Fruit fly (Drosophila melanogaster) whole organism, embryonic: ENCODE measurements around the gene CG31542.

Experiments used
- ATbp ChIP-seq: fragments of 200-800 bp; sonication (Bioruptor generic); optimal IDR thresholded peaks from 2 replicates; lab custom pipeline; 2017; ENCODE audit warnings: missing biosample characterization, mild to moderate bottlenecking, missing genetic modification characterization, missing genetic modification reagents
- Atf3 ChIP-seq: fragments of 200-800 bp; sonication (Bioruptor generic); optimal IDR thresholded peaks from 3 replicates; lab custom pipeline; 2016; ENCODE audit warnings: missing biosample characterization, missing genetic modification characterization
- C15 ChIP-seq: fragments of 200-800 bp; sonication (Bioruptor generic); IDR thresholded peaks from 3 replicates; pipeline ENCODE4 v1.3.6; 2022; ENCODE audit warnings: missing biosample characterization, missing genetic modification characterization
- CG10462 ChIP-seq: fragments of 200-800 bp; sonication (Bioruptor generic); optimal IDR thresholded peaks from 2 replicates; lab custom pipeline; 2016; ENCODE audit warnings: missing biosample characterization, missing genetic modification characterization
- CG11247 ChIP-seq: fragments of 200-800 bp; sonication (Bioruptor generic); IDR thresholded peaks from 2 replicates; pipeline ENCODE4 v1.3.6; 2022; ENCODE audit warnings: missing biosample characterization, missing genetic modification characterization
- CG11398 ChIP-seq: fragments of 200-800 bp; sonication (Bioruptor generic); optimal IDR thresholded peaks from 2 replicates; lab custom pipeline; 2016; ENCODE audit warnings: missing biosample characterization, missing genetic modification characterization
- CG12236 ChIP-seq: fragments of 200-800 bp; sonication (Bioruptor generic); optimal IDR thresholded peaks from 2 replicates; lab custom pipeline; 2016; ENCODE audit warnings: missing biosample characterization, missing genetic modification characterization
- CG13296 ChIP-seq: fragments of 200-800 bp; sonication (Bioruptor generic); optimal IDR thresholded peaks from 3 replicates; lab custom pipeline; 2018; ENCODE audit warnings: missing biosample characterization, mild to moderate bottlenecking, missing genetic modification characterization
- CG13424 ChIP-seq: fragments of 200-800 bp; sonication (Bioruptor generic); optimal IDR thresholded peaks from 2 replicates; lab custom pipeline; 2019; ENCODE audit warnings: missing biosample characterization, mild to moderate bottlenecking, missing genetic modification characterization, moderate library complexity
- CG14667 ChIP-seq: fragments of 200-800 bp; sonication (Bioruptor generic); IDR thresholded peaks from 2 replicates; pipeline ENCODE4 v1.3.6; 2022; ENCODE audit warnings: missing biosample characterization, missing genetic modification characterization
- CG15514 ChIP-seq: fragments of 200-800 bp; sonication (Bioruptor generic); optimal IDR thresholded peaks from 3 replicates; lab custom pipeline; 2017; ENCODE audit warnings: missing biosample characterization, missing genetic modification characterization, mild to moderate bottlenecking, moderate library complexity, missing genetic modification reagents
- CG2712 ChIP-seq: fragments of 200-800 bp; optimal IDR thresholded peaks from 3 replicates; lab custom pipeline; 2019; ENCODE audit warnings: missing biosample characterization, mild to moderate bottlenecking, missing genetic modification characterization, moderate library complexity
- CG31224 ChIP-seq: fragments of 200-800 bp; sonication (Bioruptor generic); IDR thresholded peaks from 2 replicates; pipeline ENCODE4 v1.3.6; 2022; ENCODE audit warnings: missing biosample characterization, missing genetic modification characterization
- CG3163 ChIP-seq: fragments of 200-800 bp; sonication (Bioruptor generic); optimal IDR thresholded peaks from 3 replicates; lab custom pipeline; 2016; ENCODE audit warnings: missing biosample characterization, missing genetic modification characterization
- CG3407 ChIP-seq: fragments of 200-800 bp; sonication (Bioruptor generic); optimal IDR thresholded peaks from 2 replicates; lab custom pipeline; 2018; ENCODE audit warnings: missing biosample characterization, mild to moderate bottlenecking, missing genetic modification characterization
- CG34422 ChIP-seq: fragments of 200-800 bp; sonication (Bioruptor generic); IDR thresholded peaks from 3 replicates; pipeline ENCODE4 v1.3.6; 2022; ENCODE audit warnings: missing biosample characterization, missing genetic modification characterization
- CG3847 ChIP-seq: fragments of 200-800 bp; sonication (Bioruptor generic); IDR thresholded peaks from 2 replicates; pipeline ENCODE4 v1.3.6; 2022; ENCODE audit warnings: missing biosample characterization, missing genetic modification characterization
- CG4854 ChIP-seq: fragments of 200-800 bp; sonication (Bioruptor generic); optimal IDR thresholded peaks from 2 replicates; lab custom pipeline; 2016; ENCODE audit warnings: missing biosample characterization, missing genetic modification characterization, inconsistent platforms
- CG6689 ChIP-seq: fragments of 200-800 bp; sonication (Bioruptor generic); IDR thresholded peaks from 2 replicates; pipeline ENCODE4 v1.3.6; 2022; ENCODE audit warnings: missing biosample characterization, missing genetic modification characterization
- CG9727 ChIP-seq: fragments of 200-800 bp; sonication (Bioruptor generic); optimal IDR thresholded peaks from 3 replicates; lab custom pipeline; 2017; ENCODE audit warnings: missing biosample characterization, mild to moderate bottlenecking, missing genetic modification characterization
- CG9876 ChIP-seq: fragments of 200-800 bp; sonication (Bioruptor generic); optimal IDR thresholded peaks from 2 replicates; lab custom pipeline; 2016; ENCODE audit warnings: missing biosample characterization, missing genetic modification characterization
- CkIIα-i1 ChIP-seq: fragments of 200-800 bp; sonication (Bioruptor generic); IDR thresholded peaks from 2 replicates; pipeline ENCODE4 v1.3.6; 2022; ENCODE audit warnings: missing biosample characterization, missing genetic modification characterization
- Dek ChIP-seq: fragments of 200-800 bp; sonication (Bioruptor generic); optimal IDR thresholded peaks from 3 replicates; lab custom pipeline; 2019; ENCODE audit warnings: missing biosample characterization, mild to moderate bottlenecking, missing genetic modification characterization, moderate library complexity
- Dll ChIP-seq: fragments of 200-800 bp; sonication (Bioruptor generic); IDR thresholded peaks from 4 replicates; pipeline ENCODE4 v1.3.6; 2022; ENCODE audit warnings: missing biosample characterization, missing genetic modification characterization; ENCODE audit not compliant: partially characterized antibody
- Elba2 ChIP-seq: fragments of 200-800 bp; sonication (Bioruptor generic); optimal IDR thresholded peaks from 3 replicates; lab custom pipeline; 2016; ENCODE audit warnings: missing biosample characterization, missing genetic modification characterization
- Fer2 ChIP-seq: fragments of 200-800 bp; sonication (Bioruptor generic); optimal IDR thresholded peaks from 2 replicates; lab custom pipeline; 2018; ENCODE audit warnings: missing biosample characterization, mild to moderate bottlenecking, missing genetic modification characterization, moderate library complexity
- Gug ChIP-seq: fragments of 200-800 bp; sonication (Bioruptor generic); IDR thresholded peaks from 4 replicates; pipeline ENCODE4 v1.3.6; 2022; ENCODE audit warnings: missing biosample characterization, missing genetic modification characterization
- Hmr ChIP-seq: fragments of 200-800 bp; sonication (Bioruptor generic); optimal IDR thresholded peaks from 3 replicates; lab custom pipeline; 2017; ENCODE audit warnings: mild to moderate bottlenecking, missing biosample characterization, missing genetic modification reagents, missing genetic modification characterization
- Mad ChIP-seq: fragments of 200-800 bp; sonication (Bioruptor generic); optimal IDR thresholded peaks from 2 replicates; lab custom pipeline; 2016; ENCODE audit warnings: missing biosample characterization, missing genetic modification characterization
- NK7.1 ChIP-seq: fragments of 200-800 bp; sonication (Bioruptor generic); optimal IDR thresholded peaks from 3 replicates; lab custom pipeline; 2016; ENCODE audit warnings: missing biosample characterization, missing genetic modification characterization
- Optix ChIP-seq: fragments of 200-800 bp; sonication (Bioruptor generic); IDR thresholded peaks from 3 replicates; pipeline ENCODE4 v1.3.6; 2022; ENCODE audit warnings: missing biosample characterization, missing genetic modification characterization
- Pdp1 ChIP-seq, 2 experiments: fragments of 200-800 bp; sonication (Bioruptor generic); optimal IDR thresholded peaks; 3 replicates each; lab custom pipeline; 2016; ENCODE audit warnings: missing biosample characterization in 2 of 2, missing genetic modification characterization in 2 of 2, mild to moderate bottlenecking in 1 of 2, moderate library complexity in 1 of 2
- Stat92E ChIP-seq, 3 experiments: fragments of >200 bp in 2 of 3; fragments of 200-800 bp in 1 of 3; sonication (Bioruptor generic) in 1 of 3; optimal IDR thresholded peaks; 2 replicates each; lab custom pipeline; 2017 to 2019; ENCODE audit warnings: missing biosample characterization in 3 of 3, missing genetic modification characterization in 3 of 3, mild to moderate bottlenecking in 1 of 3, moderate library complexity in 1 of 3
- ato ChIP-seq: fragments of 200-800 bp; sonication (Bioruptor generic); IDR thresholded peaks from 2 replicates; pipeline ENCODE4 v1.3.6; 2022; ENCODE audit warnings: missing biosample characterization, missing genetic modification characterization; ENCODE audit not compliant: partially characterized antibody
- dan ChIP-seq: fragments of 200-800 bp; sonication (Bioruptor generic); IDR thresholded peaks from 2 replicates; pipeline ENCODE4 v1.3.6; 2022; ENCODE audit warnings: missing biosample characterization, missing genetic modification characterization
- emc ChIP-seq: fragments of 200-800 bp; sonication (Bioruptor generic); optimal IDR thresholded peaks from 2 replicates; lab custom pipeline; 2016; ENCODE audit warnings: missing biosample characterization, missing genetic modification characterization
- eyg ChIP-seq: fragments of 200-800 bp; sonication (Bioruptor generic); optimal IDR thresholded peaks from 3 replicates; lab custom pipeline; 2016; ENCODE audit warnings: missing biosample characterization, missing genetic modification characterization
- fd102C ChIP-seq: fragments of 200-800 bp; sonication (Bioruptor generic); optimal IDR thresholded peaks from 2 replicates; lab custom pipeline; 2018; ENCODE audit warnings: missing biosample characterization, mild to moderate bottlenecking, missing genetic modification characterization, moderate library complexity
- fru ChIP-seq: fragments of >200 bp; optimal IDR thresholded peaks from 2 replicates; lab custom pipeline; 2017
- maf-S ChIP-seq: fragments of 200-800 bp; sonication (Bioruptor generic); optimal IDR thresholded peaks from 2 replicates; lab custom pipeline; 2016; ENCODE audit warnings: missing biosample characterization, missing genetic modification characterization
- nerfin-1 ChIP-seq: fragments of 200-800 bp; sonication (Bioruptor generic); optimal IDR thresholded peaks from 3 replicates; lab custom pipeline; 2019; ENCODE audit warnings: missing biosample characterization, mild to moderate bottlenecking, missing genetic modification characterization, moderate library complexity
- psq ChIP-seq: fragments of 200-800 bp; sonication (Bioruptor generic); optimal IDR thresholded peaks from 2 replicates; lab custom pipeline; 2017; ENCODE audit warnings: missing biosample characterization, missing genetic modification characterization
- ro ChIP-seq: fragments of 200-800 bp; sonication (Bioruptor generic); IDR thresholded peaks from 2 replicates; pipeline ENCODE4 v1.3.6; 2022; ENCODE audit warnings: missing biosample characterization, missing genetic modification characterization
- sc ChIP-seq, 3 experiments: fragments of >200 bp in 2 of 3; fragments of 200-800 bp in 1 of 3; sonication (Bioruptor generic) in 1 of 3; optimal IDR thresholded peaks; 2 replicates in 2 of 3; 3 replicates in 1 of 3; lab custom pipeline; 2017; ENCODE audit warnings: mild to moderate bottlenecking in 1 of 3, missing biosample characterization in 1 of 3, missing genetic modification characterization in 1 of 3, missing genetic modification reagents in 1 of 3
- scrt ChIP-seq: fragments of 200-800 bp; sonication (Bioruptor generic); optimal IDR thresholded peaks from 2 replicates; lab custom pipeline; 2018; ENCODE audit warnings: missing biosample characterization, mild to moderate bottlenecking, missing genetic modification characterization, moderate library complexity
- sens-2 ChIP-seq: fragments of 200-800 bp; sonication (Bioruptor generic); IDR thresholded peaks from 2 replicates; pipeline ENCODE4 v1.3.6; 2022; ENCODE audit warnings: missing biosample characterization, missing genetic modification characterization
- tin ChIP-seq: fragments of 200-800 bp; sonication (Bioruptor generic); optimal IDR thresholded peaks from 3 replicates; lab custom pipeline; 2016; ENCODE audit warnings: missing biosample characterization, missing genetic modification characterization
- tx ChIP-seq: fragments of 200-800 bp; sonication (Bioruptor generic); optimal IDR thresholded peaks from 2 replicates; lab custom pipeline; 2016; ENCODE audit warnings: missing biosample characterization, missing genetic modification characterization
- usp ChIP-seq: fragments of >200 bp; optimal IDR thresholded peaks from 2 replicates; lab custom pipeline; 2017; ENCODE audit warnings: missing biosample characterization, missing genetic modification characterization
- vvl ChIP-seq: fragments of 200-800 bp; sonication (Bioruptor generic); IDR thresholded peaks from 2 replicates; pipeline ENCODE4 v1.3.6; 2022; ENCODE audit warnings: missing biosample characterization, missing genetic modification characterization

The CG31542 gene

DNA sequence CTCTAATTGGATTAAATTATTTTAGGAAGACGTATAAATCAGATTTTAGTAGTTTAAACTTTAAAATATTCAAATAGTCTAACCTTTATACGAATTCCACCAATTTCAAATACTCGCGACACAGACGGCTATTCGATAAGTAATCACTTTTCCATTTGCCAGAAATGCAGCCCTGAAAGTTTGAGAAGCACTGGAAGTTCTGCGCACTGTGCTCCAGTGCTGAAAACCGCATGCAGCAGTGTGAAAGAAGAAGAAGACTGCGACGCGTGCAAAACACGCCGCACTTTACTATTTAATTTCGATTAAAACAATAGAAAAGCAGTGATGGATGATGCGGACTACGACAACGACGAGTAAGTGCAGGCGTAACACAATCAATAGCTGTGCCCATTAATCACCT, 2.2 kb downstream of the CG31542 start, which contains the start of gene Polr2F (continued):
- TF ChIP-seq Dek (peak; percentile 79), CG6689 (GFP tag; lab: Robert Waterston, UW) (0 out of 2 replicates have a peak, but pooled peaks have one; percentile 38), maf-S (GFP tag; lab: Kevin White, UChicago) (peak; percentile 91), Dll (GFP tag; lab: Robert Waterston, UW) (0 out of 4 replicates have a peak, but pooled peaks have one; percentile 45), C15 (GFP tag; lab: Robert Waterston, UW) (peak; percentile 61; the same call in 1 of the 3 replicates), ato (GFP tag; lab: Robert Waterston, UW) (peak; percentile 12; the same call in 1 of the 2 replicates), CG12236 (peak; percentile 42), CG31224 (GFP tag; lab: Robert Waterston, UW) (0 out of 2 replicates have a peak, but pooled peaks have one; percentile 26), CG4854 (peak; percentile 87), Optix (peak; percentile 58; the same call in 2 of the 3 replicates), fru (no peak), emc (GFP tag; lab: Kevin White, UChicago) (peak; percentile 81), vvl (GFP tag; lab: Robert Waterston, UW) (peak; percentile 87), CkIIα-i1 (GFP tag; lab: Robert Waterston, UW) (no peak), eyg (GFP tag; lab: Kevin White, UChicago) (peak; percentile 82), Fer2 (tag; lab: Kevin White, UChicago) (peak; percentile 59), ro (GFP tag; lab: Robert Waterston, UW) (no peak), Hmr (peak; percentile 86), ATbp (GFP tag; lab: Kevin White, UChicago) (peak; percentile 23), scrt (GFP tag; lab: Kevin White, UChicago) (peak; percentile 58), Atf3 (GFP tag; lab: Kevin White, UChicago) (peak; percentile 76), tin (GFP tag; lab: Kevin White, UChicago) (peak; percentile 92), CG13424 (tag; lab: Kevin White, UChicago) (peak; percentile 73), CG3163 (peak; percentile 81), CG14667 (GFP tag; lab: Robert Waterston, UW) (peak; percentile 74), Stat92E (GFP tag; optimal IDR thresholded peaks at IDR 0.05; lab: Kevin White, UChicago) (peak in 1 of 3 experiments; percentile 74), CG3847 (peak; percentile 94), CG11398 (peak; percentile 79), CG9876 (GFP tag; lab: Kevin White, UChicago) (peak; percentile 93), CG3407 (GFP tag; lab: Kevin White, UChicago) (peak; percentile 50), tx (GFP tag; lab: Kevin White, UChicago) (peak; percentile 89), CG2712 (peak; percentile 73), dan (no peak), psq (GFP tag; lab: Kevin White, UChicago) (peak; percentile 54), Pdp1 (GFP tag; optimal IDR thresholded peaks at IDR 0.05; lab: Kevin White, UChicago) (peak; percentile 76 to 89), CG34422 (GFP tag; lab: Robert Waterston, UW) (peak; percentile 87), nerfin-1 (peak; percentile 55), fd102C (GFP tag; lab: Kevin White, UChicago) (peak; percentile 9), NK7.1 (GFP tag; lab: Kevin White, UChicago) (peak; percentile 77), CG10462 (GFP tag; lab: Kevin White, UChicago) (peak; percentile 64), Gug (GFP tag; lab: Robert Waterston, UW) (peak; percentile 78; the same call in 3 of the 4 replicates), Elba2 (GFP tag; lab: Kevin White, UChicago) (peak; percentile 68), sc (optimal IDR thresholded peaks at IDR 0.05; lab: Kevin White, UChicago) (no peak), sc (GFP tag; optimal IDR thresholded peaks at IDR 0.05; lab: Kevin White, UChicago) (no peak), CG11247 (GFP tag; lab: Robert Waterston, UW) (peak; percentile 86), CG9727 (GFP tag; lab: Kevin White, UChicago) (peak; percentile 35), Mad (GFP tag; lab: Kevin White, UChicago) (peak; percentile 94), usp (no peak), sens-2 (GFP tag; lab: Robert Waterston, UW) (no peak), CG13296 (GFP tag; lab: Kevin White, UChicago) (peak; percentile 67), CG15514 (peak; percentile 89)
